Fruit fly (Drosophila melanogaster): Measurements from ENCODE around the gene alphaSnap.

alphaSnap gene

DNA sequence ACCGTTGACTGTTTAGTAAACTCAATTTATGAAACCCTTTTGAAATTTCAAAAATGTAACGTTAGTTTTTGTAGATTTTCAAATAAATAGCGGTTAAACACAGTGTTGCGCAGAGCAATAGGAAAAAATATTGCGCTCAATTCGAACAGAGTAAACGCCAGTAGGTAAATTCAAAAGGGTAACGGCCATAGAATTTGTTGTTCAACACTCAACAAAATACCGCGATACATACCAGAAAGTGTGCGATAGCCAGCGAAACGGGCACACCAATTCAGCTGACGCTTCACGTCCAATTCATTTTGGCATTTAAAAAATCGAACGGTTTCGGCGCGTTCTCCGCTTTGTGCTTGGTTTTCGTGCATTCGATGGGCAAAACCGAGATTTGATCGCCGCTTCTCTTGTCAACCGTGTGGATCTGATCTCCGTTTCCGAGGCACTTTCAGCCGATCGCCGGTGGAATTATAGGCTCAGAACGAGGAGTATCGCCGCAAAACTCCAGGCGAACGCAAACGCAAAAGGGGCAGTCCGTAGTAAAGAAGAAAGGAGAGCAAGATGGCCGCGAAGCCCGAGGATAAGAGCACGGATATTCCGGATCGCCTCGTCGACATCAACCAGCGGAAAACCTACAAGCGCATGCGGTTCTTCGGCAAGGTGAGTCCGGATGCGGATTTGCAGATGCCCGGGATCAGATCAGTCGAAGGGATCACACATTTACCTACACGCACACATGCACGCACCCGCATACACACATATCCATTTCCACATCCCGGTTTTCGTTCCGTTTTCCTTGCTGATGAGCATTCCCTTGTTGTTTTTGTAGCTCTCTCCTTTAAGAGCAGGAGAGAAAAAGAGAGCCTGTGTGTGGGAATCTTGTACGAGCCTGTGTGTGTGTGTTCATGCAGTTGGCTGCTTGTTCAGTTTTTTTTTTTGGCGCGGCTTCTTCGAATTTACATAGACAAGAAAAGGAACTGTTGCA is 3.4 kb upstream of the alphaSnap start (continued):
- no peak for TF ChIP-seq CG10631 (GFP tag; optimal IDR thresholded peaks at IDR 0.05)
- no peak for TF ChIP-seq CG16779 (tag; optimal IDR thresholded peaks at IDR 0.05)
- TF ChIP-seq vri (GFP tag; optimal IDR thresholded peaks at IDR 0.05): no peak
- peak; percentile 19 for TF ChIP-seq lz (GFP tag; optimal IDR thresholded peaks at IDR 0.05)
- TF ChIP-seq CG11902 (GFP tag; optimal IDR thresholded peaks at IDR 0.05): no peak
- no peak for TF ChIP-seq Sox15 (GFP tag; optimal IDR thresholded peaks at IDR 0.05)
- no peak for TF ChIP-seq Eip93F (GFP tag; optimal IDR thresholded peaks at IDR 0.05)
- no peak for TF ChIP-seq ss (GFP tag; optimal IDR thresholded peaks at IDR 0.05)
- TF ChIP-seq CG8119 (GFP tag; IDR thresholded peaks at IDR 0.05): no peak
- TF ChIP-seq CG4318 (GFP tag; optimal IDR thresholded peaks at IDR 0.05): no peak
- TF ChIP-seq Gug (GFP tag; IDR thresholded peaks at IDR 0.05): no peak
- TF ChIP-seq CG8632 (GFP tag; optimal IDR thresholded peaks at IDR 0.05): no peak
- TF ChIP-seq CG6163 (GFP tag; IDR thresholded peaks at IDR 0.05): no peak
- peak; percentile 63 for TF ChIP-seq achi (GFP tag; optimal IDR thresholded peaks at IDR 0.05)
- no peak for TF ChIP-seq CG11762 (GFP tag; optimal IDR thresholded peaks at IDR 0.05; ENCODE audit: insufficient read depth)
- TF ChIP-seq Smox (GFP tag; optimal IDR thresholded peaks at IDR 0.05): no peak

DNA sequence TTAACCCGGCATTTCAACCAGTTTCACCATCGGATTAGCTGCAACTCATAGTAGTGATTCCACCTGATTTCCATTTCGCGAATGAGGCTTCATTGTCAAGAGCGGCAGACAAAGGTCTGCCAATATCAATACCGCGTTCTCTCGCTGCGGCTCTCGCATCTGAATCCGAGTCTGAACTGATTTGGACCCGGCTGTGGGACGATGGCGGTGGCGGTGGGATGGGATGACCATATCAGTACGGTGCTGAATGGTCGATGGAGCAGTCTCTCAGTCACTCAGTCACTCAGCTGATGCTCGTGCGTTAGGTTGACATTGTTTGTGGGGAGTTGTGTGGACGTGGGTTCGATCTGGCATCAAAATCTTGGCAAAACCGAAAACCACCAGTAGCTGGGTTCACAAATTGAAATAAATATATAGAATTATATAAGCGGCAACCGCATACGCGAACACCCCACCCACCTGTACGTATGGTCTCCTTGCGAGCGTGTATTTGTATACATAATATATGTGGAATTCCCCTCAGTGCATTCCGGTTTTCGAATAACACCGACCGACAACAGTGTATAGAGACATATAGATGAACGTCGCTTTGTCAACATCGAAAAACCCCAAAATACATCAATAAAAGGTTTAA is 3.6 kb downstream of the alphaSnap start, which contains the start of gene Spn77Ba:
Gene Spn77Ba, plus strand, starts transcription at position 235 of the 634 bp plus-strand sequence.
- TF ChIP-seq CG8119 (GFP tag; IDR thresholded peaks at IDR 0.05) (no peak), svp (GFP tag) (peak; percentile 89), CG6163 (GFP tag; IDR thresholded peaks at IDR 0.05) (peak; percentile 68; the same call in 2 of the 3 replicates), Sox102F (GFP tag; optimal IDR thresholded peaks at IDR 0.05) (peak; percentile 23), Hr38 (GFP tag; optimal IDR thresholded peaks at IDR 0.05) (no peak), Hr39 (GFP tag; optimal IDR thresholded peaks at IDR 0.05) (no peak), eg (GFP tag; IDR thresholded peaks at IDR 0.05) (no peak; the same call in 2 of the 3 replicates), fkh (GFP tag; optimal IDR thresholded peaks at IDR 0.05) (no peak), CG16779 (tag; optimal IDR thresholded peaks at IDR 0.05) (no peak), achi (GFP tag; optimal IDR thresholded peaks at IDR 0.05) (peak; percentile 20), CG10669 (GFP tag; optimal IDR thresholded peaks at IDR 0.05) (no peak), Blimp-1 (GFP tag; optimal IDR thresholded peaks at IDR 0.05) (no peak), Ets21C (GFP tag; optimal IDR thresholded peaks at IDR 0.05) (no peak), net (GFP tag; optimal IDR thresholded peaks at IDR 0.05) (peak; percentile 57), ss (GFP tag; optimal IDR thresholded peaks at IDR 0.05) (peak; percentile 62 to 71), acj6 (GFP tag; optimal IDR thresholded peaks at IDR 0.05) (no peak), CG9139 (GFP tag; optimal IDR thresholded peaks at IDR 0.05) (peak; percentile 49), CG6276 (GFP tag; optimal IDR thresholded peaks at IDR 0.05) (no peak), pdm3 (GFP tag; optimal IDR thresholded peaks at IDR 0.05) (no peak), CG15336 (GFP tag; IDR thresholded peaks at IDR 0.05) (no peak), Eip78C (GFP tag) (peak; percentile 78), Eip75B (GFP tag; optimal IDR thresholded peaks at IDR 0.05) (peak; percentile 27), Gug (GFP tag; IDR thresholded peaks at IDR 0.05) (no peak), fd85E (GFP tag; optimal IDR thresholded peaks at IDR 0.05) (no peak), Met (GFP tag; optimal IDR thresholded peaks at IDR 0.05) (peak; percentile 13), CG8319 (GFP tag; optimal IDR thresholded peaks at IDR 0.05) (no peak), CG11902 (GFP tag; optimal IDR thresholded peaks at IDR 0.05) (no peak), CG6792 (GFP tag; optimal IDR thresholded peaks at IDR 0.05) (no peak), Hr4 (GFP tag; optimal IDR thresholded peaks at IDR 0.05) (no peak), dsx (GFP tag; optimal IDR thresholded peaks at IDR 0.05; ENCODE audit: poor library complexity, severe bottlenecking) (peak; percentile 57), esn (GFP tag; optimal IDR thresholded peaks at IDR 0.05) (no peak), Smox (GFP tag; optimal IDR thresholded peaks at IDR 0.05) (no peak), cyc (GFP tag; optimal IDR thresholded peaks at IDR 0.05) (no peak), CG3032 (tag; optimal IDR thresholded peaks at IDR 0.05) (no peak), CG31627 (GFP tag; optimal IDR thresholded peaks at IDR 0.05) (no peak), CG4318 (GFP tag; optimal IDR thresholded peaks at IDR 0.05) (no peak), CG32006 (GFP tag; optimal IDR thresholded peaks at IDR 0.05) (no peak), CG11294 (GFP tag; IDR thresholded peaks at IDR 0.05) (no peak), spab (GFP tag; optimal IDR thresholded peaks at IDR 0.05) (no peak), Ets96B (tag; optimal IDR thresholded peaks at IDR 0.05) (no peak)

Measured in whole organism, prepupa.